Worm (Caenorhabditis elegans): ENCODE data around the gene F49E8.7.

The F49E8.7 gene

ce11 chrIV:7556265-7556866 lies at the start of gene F49E8.7, which contains the start of the genes F49E8.8 and nprl-2:
Gene F49E8.7, minus strand, starts transcription at chrIV:7556365.
Gene F49E8.8, plus strand, starts transcription at chrIV:7556637.
Gene nprl-2, plus strand, starts transcription at chrIV:7556816.
- TF ChIP-seq fkh-3 (tag; optimal IDR thresholded peaks at IDR 0.05) (no peak), attf-5 (GFP tag; optimal IDR thresholded peaks at IDR 0.05) (no peak), B0261.1 (tag; optimal IDR thresholded peaks at IDR 0.05) (no peak), ceh-79 (tag; optimal IDR thresholded peaks at IDR 0.05) (no peak), hmg-1.2 (GFP tag; IDR thresholded peaks at IDR 0.05) (no peak), F22D6.2 (tag; optimal IDR thresholded peaks at IDR 0.05) (no peak), madf-10 (tag; optimal IDR thresholded peaks at IDR 0.05) (no peak), C06A6.2 (GFP tag; conservative IDR thresholded peaks at IDR 0.05) (no peak), F52B5.7 (tag; optimal IDR thresholded peaks at IDR 0.05) (no peak)

ce11 chrIV:7605413-7605812 lies 49.2 kb upstream of the F49E8.7 start:
- TF ChIP-seq nfya-1 (tag; optimal IDR thresholded peaks at IDR 0.05; ENCODE audit: borderline replicate concordance, insufficient read depth) (no peak), zfh-2 (GFP tag; conservative IDR thresholded peaks at IDR 0.05) (0 out of 2 replicates have a peak, but pooled peaks have one; percentile 8)

ce11 chrIV:7588631-7589030 lies 32.5 kb upstream of the F49E8.7 start, which contains the start of gene cla-1:
Gene cla-1, plus strand, starts transcription at chrIV:7588931.
- TF ChIP-seq D2030.7 (GFP tag; IDR thresholded peaks at IDR 0.05), result no peak
- TF ChIP-seq Y79H2A.3 (GFP tag; conservative IDR thresholded peaks at IDR 0.05), result no peak
- TF ChIP-seq hlh-26 (GFP tag; conservative IDR thresholded peaks at IDR 0.05), result no peak
- no peak for TF ChIP-seq T07F8.4 (tag; optimal IDR thresholded peaks at IDR 0.05)
- no peak for TF ChIP-seq lin-54 (GFP tag; optimal IDR thresholded peaks at IDR 0.05)
- no peak for TF ChIP-seq nhr-120 (GFP tag; IDR thresholded peaks at IDR 0.05)
- no peak for TF ChIP-seq repo-1 (tag; optimal IDR thresholded peaks at IDR 0.05)
- TF ChIP-seq ztf-22 (GFP tag; optimal IDR thresholded peaks at IDR 0.05), result no peak
- no peak for TF ChIP-seq lsy-27 (tag; optimal IDR thresholded peaks at IDR 0.05; ENCODE audit: borderline replicate concordance, insufficient read depth)
- no peak for TF ChIP-seq somi-1 (GFP tag; optimal IDR thresholded peaks at IDR 0.05)
- TF ChIP-seq tlf-1 (GFP tag; optimal IDR thresholded peaks at IDR 0.05), result no peak
- no peak for TF ChIP-seq nhr-179 (tag; optimal IDR thresholded peaks at IDR 0.05)
- no peak for TF ChIP-seq F10E7.11 (tag; optimal IDR thresholded peaks at IDR 0.05)
- TF ChIP-seq F55B11.4 (tag; optimal IDR thresholded peaks at IDR 0.05; ENCODE audit: borderline replicate concordance, insufficient read depth), result no peak
- no peak for TF ChIP-seq egl-44 (GFP tag; IDR thresholded peaks at IDR 0.05)
- TF ChIP-seq snpc-4 (GFP tag; optimal IDR thresholded peaks at IDR 0.05), result no peak
- TF ChIP-seq snpc-4 (tag; optimal IDR thresholded peaks at IDR 0.05), result no peak

- TF ChIP-seq cebp-2 (GFP tag; IDR thresholded peaks at IDR 0.05) (no peak), ztf-18 (tag; optimal IDR thresholded peaks at IDR 0.05) (no peak), madf-10 (tag; optimal IDR thresholded peaks at IDR 0.05) (no peak), hmg-20 (GFP tag; IDR thresholded peaks at IDR 0.05) (no peak), F22D6.2 (tag; optimal IDR thresholded peaks at IDR 0.05) (no peak), madf-3 (GFP tag; IDR thresholded peaks at IDR 0.05) (no peak), F10E7.11 (tag; optimal IDR thresholded peaks at IDR 0.05) (no peak), rcor-1 (GFP tag; IDR thresholded peaks at IDR 0.05) (no peak), unc-62 (GFP tag; optimal IDR thresholded peaks at IDR 0.05) (no peak), let-607 (tag; optimal IDR thresholded peaks at IDR 0.05) (no peak), akir-1 (GFP tag; optimal IDR thresholded peaks at IDR 0.05) (no peak), K11D2.4 (GFP tag; IDR thresholded peaks at IDR 0.05) (no peak), nfyb-1 (GFP tag; IDR thresholded peaks at IDR 0.05) (no peak), Y53F4B.3 (GFP tag; IDR thresholded peaks at IDR 0.05) (no peak), ama-1 (optimal IDR thresholded peaks at IDR 0.05) (no peak), ama-1 (GFP tag; optimal IDR thresholded peaks at IDR 0.05) (no peak), ekl-4 (GFP tag; IDR thresholded peaks at IDR 0.05) (no peak)
These were observed 30.8 kb upstream of the F49E8.7 start for ce11 chrIV:7586972-7587371.

Data from whole organism, young adult.